Worm (Caenorhabditis elegans) whole organism, young adult: ENCODE results near the gene pdi-1.

ENCODE experiments used
- B0035.1 ChIP-seq: sonication (generic microtip); optimal IDR thresholded peaks from 2 replicates; lab custom pipeline; 2016; ENCODE audit warnings: missing genetic modification characterization, mild to moderate bottlenecking, missing compliant biosample characterization, missing genotype, missing genetic modification reagents
- C17E4.6 ChIP-seq: fragments of 200-800 bp; sonication (Bioruptor generic); IDR thresholded peaks from 2 replicates; pipeline ENCODE4 v1.3.6; 2022; ENCODE audit warnings: missing genetic modification reagents, missing genetic modification characterization, missing compliant biosample characterization
- F10E7.11 ChIP-seq: sonication (generic microtip); optimal IDR thresholded peaks from 2 replicates; lab custom pipeline; 2017; ENCODE audit warnings: mild to moderate bottlenecking, missing genetic modification characterization, moderate library complexity, missing compliant biosample characterization
- F22D6.2 ChIP-seq: sonication (generic microtip); optimal IDR thresholded peaks from 2 replicates; lab custom pipeline; 2016; ENCODE audit warnings: mild to moderate bottlenecking, missing genetic modification characterization, missing compliant biosample characterization
- F33H1.4 ChIP-seq: fragments of 200-800 bp; sonication (Bioruptor generic); IDR thresholded peaks from 2 replicates; pipeline ENCODE4 v1.3.6; 2022; ENCODE audit warnings: missing genetic modification reagents, missing genetic modification characterization, missing compliant biosample characterization
- F39B2.1 ChIP-seq: fragments of 200-800 bp; sonication (Bioruptor generic); IDR thresholded peaks from 2 replicates; pipeline ENCODE4 v1.3.6; 2022; ENCODE audit warnings: missing genetic modification reagents, missing genetic modification characterization, missing compliant biosample characterization
- F57A8.1 ChIP-seq: fragments of 200-800 bp; sonication (Bioruptor generic); optimal IDR thresholded peaks from 2 replicates; lab custom pipeline; 2018; ENCODE audit warnings: mild to moderate bottlenecking, missing genetic modification characterization, moderate library complexity, missing compliant biosample characterization
- F57C9.4 ChIP-seq: sonication (generic microtip); optimal IDR thresholded peaks from 2 replicates; lab custom pipeline; 2017; ENCODE audit warnings: mild to moderate bottlenecking, missing genetic modification characterization, missing compliant biosample characterization
- Y53F4B.3 ChIP-seq: fragments of 200-800 bp; sonication (Bioruptor generic); IDR thresholded peaks from 2 replicates; pipeline ENCODE4 v1.3.6; 2022; ENCODE audit warnings: missing genetic modification reagents, missing genetic modification characterization, missing compliant biosample characterization
- Y56A3A.18 ChIP-seq: fragments of 200-800 bp; sonication (Bioruptor generic); IDR thresholded peaks from 2 replicates; pipeline ENCODE4 v1.3.6; 2022; ENCODE audit warnings: missing genetic modification reagents, missing genetic modification characterization, missing compliant biosample characterization
- ZK185.1 ChIP-seq: sonication (generic microtip); optimal IDR thresholded peaks from 2 replicates; lab custom pipeline; 2016; ENCODE audit warnings: mild to moderate bottlenecking, missing genetic modification characterization, missing compliant biosample characterization; ENCODE audit not compliant: poor library complexity, severe bottlenecking
- atf-7 ChIP-seq: sonication (generic microtip); optimal IDR thresholded peaks from 2 replicates; lab custom pipeline; 2017; ENCODE audit warnings: mild to moderate bottlenecking, missing genetic modification characterization, missing compliant biosample characterization
- attf-3 ChIP-seq: fragments of 200-800 bp; sonication (Bioruptor generic); conservative IDR thresholded peaks from 2 replicates; pipeline ENCODE4 v1.3.6; 2022; ENCODE audit warnings: missing genetic modification reagents, missing genetic modification characterization, missing compliant biosample characterization
- bed-1 ChIP-seq: fragments of 200-800 bp; sonication (Bioruptor generic); IDR thresholded peaks from 2 replicates; pipeline ENCODE4 v1.3.6; 2022; ENCODE audit warnings: missing genetic modification reagents, missing genetic modification characterization, missing compliant biosample characterization
- cebp-2 ChIP-seq: fragments of 200-800 bp; sonication (Bioruptor generic); IDR thresholded peaks from 2 replicates; pipeline ENCODE4 v1.3.6; 2022; ENCODE audit warnings: missing genetic modification characterization, missing compliant biosample characterization
- ceh-100 ChIP-seq: fragments of 200-800 bp; sonication (Bioruptor generic); IDR thresholded peaks from 2 replicates; pipeline ENCODE4 v1.3.6; 2022; ENCODE audit warnings: missing genetic modification reagents, missing genetic modification characterization, missing compliant biosample characterization
- dpff-1 ChIP-seq: sonication (generic microtip); optimal IDR thresholded peaks from 2 replicates; lab custom pipeline; 2017; ENCODE audit warnings: mild to moderate bottlenecking, missing genetic modification characterization, missing compliant biosample characterization
- efl-1 ChIP-seq: fragments of 150-350 bp; optimal IDR thresholded peaks from 2 replicates; lab custom pipeline; 2014; ENCODE audit warnings: missing biosample characterization, missing genetic modification reagents, missing genetic modification characterization
- egl-18 ChIP-seq: fragments of 200-800 bp; sonication (Bioruptor generic); IDR thresholded peaks from 2 replicates; pipeline ENCODE4 v1.3.6; 2022; ENCODE audit warnings: missing genetic modification reagents, missing genetic modification characterization, missing compliant biosample characterization
- egl-44 ChIP-seq: fragments of 200-800 bp; sonication (Bioruptor generic); IDR thresholded peaks from 2 replicates; pipeline ENCODE4 v1.3.6; 2022; ENCODE audit warnings: missing genetic modification reagents, missing genetic modification characterization, missing compliant biosample characterization
- hmg-1.2 ChIP-seq: fragments of 200-800 bp; sonication (Bioruptor generic); IDR thresholded peaks from 2 replicates; pipeline ENCODE4 v1.3.6; 2022; ENCODE audit warnings: missing genetic modification reagents, missing genetic modification characterization, missing compliant biosample characterization
- lag-1 ChIP-seq: fragments of 200-800 bp; sonication (Bioruptor generic); IDR thresholded peaks from 2 replicates; pipeline ENCODE4 v1.3.6; 2022; ENCODE audit warnings: missing genetic modification reagents, missing genetic modification characterization, missing compliant biosample characterization
- lin-35 ChIP-seq, 3 experiments: fragments of 150-350 bp in 2 of 3; sonication (generic microtip) in 1 of 3; optimal IDR thresholded peaks; 2 replicates each; lab custom pipeline; 2014 to 2018; ENCODE audit warnings: missing biosample characterization in 3 of 3, missing genetic modification characterization in 3 of 3, missing genetic modification reagents in 3 of 3
- lin-40 ChIP-seq: sonication (generic microtip); optimal IDR thresholded peaks from 2 replicates; lab custom pipeline; 2016; ENCODE audit warnings: missing genetic modification characterization, mild to moderate bottlenecking, missing compliant biosample characterization, missing genotype, missing genetic modification reagents
- lin-54 ChIP-seq: fragments of 200-800 bp; sonication (Bioruptor generic); optimal IDR thresholded peaks from 2 replicates; lab custom pipeline; 2018; ENCODE audit warnings: mild to moderate bottlenecking, missing genetic modification characterization, missing compliant biosample characterization
- lsl-1 ChIP-seq: fragments of 200-800 bp; sonication (Bioruptor generic); optimal IDR thresholded peaks from 2 replicates; lab custom pipeline; 2018; ENCODE audit warnings: mild to moderate bottlenecking, missing genetic modification characterization, moderate library complexity, missing compliant biosample characterization
- madf-6 ChIP-seq: fragments of 200-800 bp; sonication (Bioruptor generic); IDR thresholded peaks from 2 replicates; pipeline ENCODE4 v1.3.6; 2022; ENCODE audit warnings: missing genetic modification reagents, missing genetic modification characterization, missing compliant biosample characterization
- mxl-1 ChIP-seq: sonication (generic microtip); optimal IDR thresholded peaks from 2 replicates; lab custom pipeline; 2016; ENCODE audit warnings: missing genetic modification characterization, missing compliant biosample characterization
- nfya-1 ChIP-seq: sonication (generic microtip); optimal IDR thresholded peaks from 2 replicates; lab custom pipeline; 2017; ENCODE audit warnings: antibody characterized with exemption, missing compliant biosample characterization, missing genetic modification characterization, borderline replicate concordance; ENCODE audit not compliant: insufficient read depth
- nfya-2 ChIP-seq: fragments of 200-800 bp; sonication (Bioruptor generic); IDR thresholded peaks from 2 replicates; pipeline ENCODE4 v1.3.6; 2022; ENCODE audit warnings: missing genetic modification reagents, missing genetic modification characterization, missing compliant biosample characterization
- nhr-120 ChIP-seq: fragments of 200-800 bp; sonication (Bioruptor generic); IDR thresholded peaks from 2 replicates; pipeline ENCODE4 v1.3.6; 2022; ENCODE audit warnings: missing genetic modification characterization, missing compliant biosample characterization
- nhr-80 ChIP-seq: sonication (generic microtip); optimal IDR thresholded peaks from 2 replicates; lab custom pipeline; 2016; ENCODE audit warnings: missing genetic modification characterization, missing compliant biosample characterization
- nhr-90 ChIP-seq: sonication (generic microtip); optimal IDR thresholded peaks from 2 replicates; lab custom pipeline; 2016; ENCODE audit warnings: missing genotype, mild to moderate bottlenecking, missing genetic modification characterization, missing compliant biosample characterization
- rec-8 ChIP-seq, 2 experiments: sonication (generic microtip); optimal IDR thresholded peaks; 2 replicates each; lab custom pipeline; 2016; ENCODE audit warnings: mild to moderate bottlenecking in 2 of 2, missing genetic modification characterization in 2 of 2, missing genetic modification reagents in 2 of 2, missing genotype in 2 of 2, missing biosample characterization in 1 of 2, missing compliant biosample characterization in 1 of 2, moderate library complexity in 1 of 2
- repo-1 ChIP-seq: sonication (generic microtip); optimal IDR thresholded peaks from 2 replicates; lab custom pipeline; 2017; ENCODE audit warnings: mild to moderate bottlenecking, missing genetic modification characterization, missing compliant biosample characterization
- sdz-38 ChIP-seq: sonication (generic microtip); optimal IDR thresholded peaks from 2 replicates; lab custom pipeline; 2016; ENCODE audit warnings: missing genotype, missing genetic modification characterization, missing compliant biosample characterization
- sea-2 ChIP-seq: fragments of 200-800 bp; sonication (Bioruptor generic); IDR thresholded peaks from 2 replicates; pipeline ENCODE4 v1.3.6; 2022; ENCODE audit warnings: missing genetic modification characterization, missing compliant biosample characterization
- snpc-1.3 ChIP-seq: sonication (generic microtip); optimal IDR thresholded peaks from 2 replicates; lab custom pipeline; 2017; ENCODE audit warnings: missing genetic modification characterization, mild to moderate bottlenecking, missing compliant biosample characterization, antibody characterized with exemption, moderate library complexity, missing genotype, missing genetic modification reagents; ENCODE audit not compliant: insufficient read depth
- snpc-4 ChIP-seq, 5 experiments: fragments of 150-350 bp in 1 of 5; sonication (generic microtip) in 4 of 5; optimal IDR thresholded peaks; 2 replicates each; lab custom pipeline; 2014 to 2018; ENCODE audit warnings: missing genetic modification characterization in 5 of 5, missing biosample characterization in 3 of 5, antibody characterized with exemption in 2 of 5, mild to moderate bottlenecking in 2 of 5, missing compliant biosample characterization in 2 of 5, missing genotype in 2 of 5, moderate library complexity in 2 of 5, missing genetic modification reagents in 1 of 5
- tbx-9 ChIP-seq: sonication (generic microtip); optimal IDR thresholded peaks from 2 replicates; lab custom pipeline; 2016; ENCODE audit warnings: borderline replicate concordance, missing genetic modification characterization, inconsistent platforms, missing compliant biosample characterization
- tlf-1 ChIP-seq: fragments of 200-800 bp; sonication (Bioruptor generic); optimal IDR thresholded peaks from 2 replicates; lab custom pipeline; 2018; ENCODE audit warnings: mild to moderate bottlenecking, missing genetic modification characterization, missing compliant biosample characterization
- xnd-1 ChIP-seq: sonication (generic microtip); optimal IDR thresholded peaks from 2 replicates; lab custom pipeline; 2016; ENCODE audit warnings: missing genotype, missing genetic modification reagents, missing genetic modification characterization, missing compliant biosample characterization
- ztf-3 ChIP-seq: fragments of 200-800 bp; sonication (Bioruptor generic); optimal IDR thresholded peaks from 2 replicates; lab custom pipeline; 2018; ENCODE audit warnings: mild to moderate bottlenecking, missing genetic modification characterization, missing compliant biosample characterization

The pdi-1 gene

DNA sequence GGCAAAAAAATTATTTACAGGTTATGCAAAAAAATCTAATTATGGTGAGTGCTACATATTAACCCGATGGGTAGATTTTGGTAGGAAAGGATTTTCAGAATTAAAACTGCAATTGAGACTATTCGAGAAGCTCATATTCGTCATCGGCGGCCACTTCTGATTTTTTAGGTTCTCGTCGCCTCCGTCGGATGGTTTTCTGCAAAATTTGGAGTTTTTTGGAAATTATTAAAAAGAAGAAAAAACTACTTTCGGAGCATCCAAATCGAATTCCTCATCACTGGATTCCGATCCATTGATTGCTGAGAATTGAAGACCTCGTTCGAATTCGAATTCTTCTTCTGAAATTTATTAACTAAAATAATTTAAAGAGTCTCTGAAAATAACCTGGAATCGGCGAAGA, 48.3 kb downstream of the pdi-1 start (continued):
- no peak for TF ChIP-seq ztf-3 (GFP tag; lab: Kevin White, UChicago)
- no peak for TF ChIP-seq nhr-120 (GFP tag; lab: Robert Waterston, UW)
- TF ChIP-seq rec-8 (tag; optimal IDR thresholded peaks at IDR 0.05; lab: Kevin White, UChicago), result no peak
- TF ChIP-seq dpff-1 (tag; lab: Kevin White, UChicago), result peak; percentile 46
- no peak for TF ChIP-seq snpc-1.3 (tag; lab: Kevin White, UChicago)
- no peak for TF ChIP-seq lag-1
- TF ChIP-seq snpc-4 (GFP tag; optimal IDR thresholded peaks at IDR 0.05; lab: Kevin White, UChicago), result no peak
- TF ChIP-seq snpc-4 (tag; optimal IDR thresholded peaks at IDR 0.05; lab: Kevin White, UChicago), result no peak
- peak; percentile 26 for TF ChIP-seq madf-6
- TF ChIP-seq B0035.1 (tag; lab: Kevin White, UChicago), result no peak
- TF ChIP-seq mxl-1 (tag; lab: Kevin White, UChicago), result no peak
- peak; percentile 47 for TF ChIP-seq nhr-90 (tag; lab: Kevin White, UChicago)
- no peak for TF ChIP-seq C17E4.6
- no peak for TF ChIP-seq repo-1 (tag; lab: Kevin White, UChicago)
- TF ChIP-seq sea-2 (GFP tag; lab: Robert Waterston, UW), result no peak
- peak; percentile 18 for TF ChIP-seq lin-40
- no peak for TF ChIP-seq efl-1
- TF ChIP-seq F22D6.2 (tag; lab: Kevin White, UChicago), result no peak
- TF ChIP-seq sdz-38 (tag; lab: Kevin White, UChicago), result no peak
- 0 out of 2 replicates have a peak, but pooled peaks have one; percentile 41 for TF ChIP-seq cebp-2
- TF ChIP-seq F57C9.4 (tag; lab: Kevin White, UChicago), result no peak
- peak; percentile 16 for TF ChIP-seq tlf-1
- no peak for TF ChIP-seq lsl-1 (GFP tag; lab: Kevin White, UChicago)

DNA sequence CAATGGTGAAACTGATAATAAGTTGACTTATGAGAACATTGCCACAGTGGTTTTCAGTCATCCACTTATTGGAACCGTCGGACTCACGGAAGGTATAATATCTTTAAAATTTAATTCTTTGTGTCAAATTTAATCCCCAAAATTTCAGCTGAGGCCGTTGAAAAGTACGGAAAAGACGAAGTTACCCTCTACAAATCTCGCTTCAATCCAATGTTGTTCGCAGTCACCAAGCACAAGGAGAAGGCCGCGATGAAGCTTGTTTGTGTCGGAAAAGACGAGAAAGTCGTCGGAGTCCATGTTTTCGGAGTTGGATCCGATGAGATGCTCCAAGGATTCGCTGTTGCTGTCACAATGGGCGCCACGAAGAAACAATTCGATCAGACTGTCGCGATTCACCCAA, 48.8 kb downstream of the pdi-1 start:
- TF ChIP-seq egl-44 (GFP tag; lab: Robert Waterston, UW) (no peak), F10E7.11 (tag; lab: Kevin White, UChicago) (no peak), egl-18 (GFP tag; lab: Robert Waterston, UW) (0 out of 2 replicates have a peak, but pooled peaks have one; percentile 11)

- TF ChIP-seq nhr-80 (tag; lab: Kevin White, UChicago) (no peak), F57A8.1 (no peak), F33H1.4 (GFP tag; lab: Robert Waterston, UW) (0 out of 2 replicates have a peak, but pooled peaks have one; percentile 12), F39B2.1 (GFP tag; lab: Robert Waterston, UW) (no peak), bed-1 (GFP tag; lab: Robert Waterston, UW) (no peak), lin-54 (GFP tag; lab: Kevin White, UChicago) (peak; percentile 45), Y53F4B.3 (GFP tag; lab: Robert Waterston, UW) (no peak), C17E4.6 (no peak), Y56A3A.18 (GFP tag; lab: Robert Waterston, UW) (no peak), lsl-1 (GFP tag; lab: Kevin White, UChicago) (peak; percentile 34), ceh-100 (GFP tag; lab: Robert Waterston, UW) (peak; percentile 15; the same call in 1 of the 2 replicates), F22D6.2 (tag; lab: Kevin White, UChicago) (no peak), tbx-9 (tag; lab: Kevin White, UChicago) (no peak), mxl-1 (tag; lab: Kevin White, UChicago) (no peak), F10E7.11 (tag; lab: Kevin White, UChicago) (no peak), xnd-1 (peak; percentile 16), atf-7 (tag; lab: Kevin White, UChicago) (no peak), nfya-2 (GFP tag; lab: Robert Waterston, UW) (no peak), hmg-1.2 (GFP tag; lab: Robert Waterston, UW) (no peak; the same call in 1 of the 2 replicates), snpc-1.3 (tag; lab: Kevin White, UChicago) (no peak), attf-3 (GFP tag; lab: Robert Waterston, UW) (no peak), nfya-1 (tag; lab: Kevin White, UChicago) (no peak), lin-35 (GFP tag; optimal IDR thresholded peaks at IDR 0.05; lab: Kevin White, UChicago) (peak in 1 of 3 experiments; percentile 33), ZK185.1 (peak; percentile 17), lin-40 (no peak)
Measured at ce11 chrIII:3650677-3651315, 50.5 kb downstream of the pdi-1 start, which contains the start of the genes madf-8 and gsr-1. TSS of gene madf-8 (minus strand) at chrIII:3650832. TSS of gene gsr-1 (plus strand) at chrIII:3650907.
